Fruit fly (Drosophila melanogaster): Measurements from ENCODE around the gene CG17834.

Gene CG17834

dm6 chr2L:8541469-8542233 lies 12.7 kb downstream of the CG17834 start, which contains the start of gene Sema1a (continued):
- TF ChIP-seq CG14710 (tag; optimal IDR thresholded peaks at IDR 0.05) (peak; percentile 56), crol (GFP tag; IDR thresholded peaks at IDR 0.05) (no peak), scrt (GFP tag; optimal IDR thresholded peaks at IDR 0.05) (peak; percentile 54), unc-4 (GFP tag; IDR thresholded peaks at IDR 0.05; ENCODE audit: partially characterized antibody) (peak; percentile 63), ara (GFP tag; IDR thresholded peaks at IDR 0.05) (no peak), knrl (GFP tag; IDR thresholded peaks at IDR 0.05; ENCODE audit: partially characterized antibody) (no peak; the same call in 1 of the 3 replicates), onecut (GFP tag; IDR thresholded peaks at IDR 0.05) (peak; percentile 66), bigmax (GFP tag; optimal IDR thresholded peaks at IDR 0.05) (no peak), CG32772 (GFP tag; IDR thresholded peaks at IDR 0.05) (no peak; the same call in 1 of the 2 replicates), Blimp-1 (GFP tag; optimal IDR thresholded peaks at IDR 0.05) (peak; percentile 47), fd3F (GFP tag; optimal IDR thresholded peaks at IDR 0.05) (peak; percentile 83), Usf (GFP tag; optimal IDR thresholded peaks at IDR 0.05) (no peak), ssp (GFP tag; IDR thresholded peaks at IDR 0.05) (peak; percentile 27), Camta (GFP tag; optimal IDR thresholded peaks at IDR 0.05) (peak; percentile 50), CG11247 (GFP tag; IDR thresholded peaks at IDR 0.05) (peak; percentile 71), Deaf1 (tag; optimal IDR thresholded peaks at IDR 0.05) (peak; percentile 19), Med (GFP tag) (peak; percentile 90), CG15269 (tag; optimal IDR thresholded peaks at IDR 0.05) (peak; percentile 52), CG5953 (GFP tag; IDR thresholded peaks at IDR 0.05) (0 out of 2 replicates have a peak, but pooled peaks have one; percentile 52), Drgx (GFP tag; IDR thresholded peaks at IDR 0.05) (peak; percentile 65), ftz-f1 (GFP tag; optimal IDR thresholded peaks at IDR 0.05) (no peak), CG17912 (GFP tag; optimal IDR thresholded peaks at IDR 0.05) (no peak), CG14441 (GFP tag; IDR thresholded peaks at IDR 0.05) (peak; percentile 80), disco-r (GFP tag; optimal IDR thresholded peaks at IDR 0.05) (peak; percentile 33), CG3995 (GFP tag; optimal IDR thresholded peaks at IDR 0.05) (no peak), zfh2 (GFP tag; optimal IDR thresholded peaks at IDR 0.05) (peak; percentile 60), en (GFP tag; optimal IDR thresholded peaks at IDR 0.05) (peak; percentile 15), Optix (GFP tag; IDR thresholded peaks at IDR 0.05) (no peak; the same call in 2 of the 3 replicates), CG7357 (GFP tag; IDR thresholded peaks at IDR 0.05) (no peak; the same call in 2 of the 3 replicates), sima (GFP tag; optimal IDR thresholded peaks at IDR 0.05) (no peak), CG10267 (tag; optimal IDR thresholded peaks at IDR 0.05) (peak; percentile 36), CG31224 (GFP tag; IDR thresholded peaks at IDR 0.05) (no peak; the same call in none of the 2 replicates), pita (GFP tag; optimal IDR thresholded peaks at IDR 0.05) (no peak), Awh (GFP tag; IDR thresholded peaks at IDR 0.05) (peak; percentile 57; the same call in 1 of the 2 replicates), E2f2 (GFP tag; IDR thresholded peaks at IDR 0.05) (peak; percentile 53; the same call in 1 of the 2 replicates), dmrt99B (tag; optimal IDR thresholded peaks at IDR 0.05) (peak; percentile 57), gcm2 (GFP tag; optimal IDR thresholded peaks at IDR 0.05) (peak; percentile 79), CG13894 (tag; optimal IDR thresholded peaks at IDR 0.05) (peak; percentile 25), tx (GFP tag; optimal IDR thresholded peaks at IDR 0.05) (peak; percentile 31), CG14014 (GFP tag; IDR thresholded peaks at IDR 0.05) (peak; percentile 75), Mad (GFP tag; optimal IDR thresholded peaks at IDR 0.05) (no peak), Atf-2 (GFP tag; optimal IDR thresholded peaks at IDR 0.05) (peak; percentile 47), jumu (GFP tag; optimal IDR thresholded peaks at IDR 0.05) (peak; percentile 62), Fer3 (tag; optimal IDR thresholded peaks at IDR 0.05) (peak; percentile 53), CG7271 (tag; optimal IDR thresholded peaks at IDR 0.05) (no peak), hth (optimal IDR thresholded peaks at IDR 0.05) (no peak), esg (GFP tag; conservative IDR thresholded peaks at IDR 0.05) (peak; percentile 73; the same call in 1 of the 2 replicates), Ptx1 (GFP tag; IDR thresholded peaks at IDR 0.05) (peak; percentile 68), toy (GFP tag; IDR thresholded peaks at IDR 0.05) (no peak), Dek (tag; optimal IDR thresholded peaks at IDR 0.05) (peak; percentile 49)
